Worm (Caenorhabditis elegans) whole organism, L4 larva: ENCODE data around the gene ZK637.4.
A peak's percentile ranks its signal among the peaks of the same experiment; 100 is the strongest.

ENCODE experiments used
- ZK546.5 ChIP-seq, 2 experiments: sonication (generic microtip); optimal IDR thresholded peaks; 2 replicates each; lab custom pipeline; 2017; ENCODE audit warnings: missing biosample characterization in 2 of 2, missing genetic modification characterization in 2 of 2
- aly-2 ChIP-seq: sonication (generic microtip); optimal IDR thresholded peaks from 2 replicates; lab custom pipeline; 2018; ENCODE audit warnings: missing biosample characterization, missing genetic modification characterization
- ama-1 ChIP-seq: fragments of 150-350 bp; optimal IDR thresholded peaks from 2 replicates; lab custom pipeline; 2014; ENCODE audit warnings: inconsistent platforms, mixed read lengths
- ceh-82 ChIP-seq: sonication (generic microtip); optimal IDR thresholded peaks from 2 replicates; lab custom pipeline; 2017; ENCODE audit warnings: missing biosample characterization, missing genetic modification characterization
- fos-1 ChIP-seq: fragments of 150-350 bp; optimal IDR thresholded peaks from 2 replicates; lab custom pipeline; 2014; ENCODE audit warnings: missing biosample characterization, missing genetic modification characterization
- lin-38 ChIP-seq: fragments of 200-800 bp; sonication (Bioruptor generic); IDR thresholded peaks from 2 replicates; pipeline ENCODE4 v1.3.6; 2022; ENCODE audit warnings: missing genetic modification reagents, missing genetic modification characterization, missing compliant biosample characterization
- lir-3 ChIP-seq: sonication (generic microtip); optimal IDR thresholded peaks from 2 replicates; lab custom pipeline; 2016; ENCODE audit warnings: mild to moderate bottlenecking, missing genetic modification characterization, missing compliant biosample characterization
- pha-4 ChIP-seq, 2 experiments: fragments of 150-350 bp in 1 of 2; fragments of 200-800 bp in 1 of 2; sonication (Bioruptor generic) in 1 of 2; IDR thresholded peaks in 1 of 2; optimal IDR thresholded peaks in 1 of 2; 2 replicates each; pipeline versions ENCODE4 v1.3.6 to Lab custom; 2014 to 2022; ENCODE audit warnings: missing genetic modification characterization in 2 of 2, missing genetic modification reagents in 2 of 2, missing biosample characterization in 1 of 2, missing compliant biosample characterization in 1 of 2
- snpc-1.2 ChIP-seq: fragments of 200-800 bp; sonication (Bioruptor generic); IDR thresholded peaks from 2 replicates; pipeline ENCODE4 v1.3.6; 2022; ENCODE audit warnings: missing genetic modification reagents, missing genetic modification characterization, missing compliant biosample characterization
- unc-62 ChIP-seq, 3 experiments: fragments of 150-350 bp in 1 of 3; sonication (generic microtip); optimal IDR thresholded peaks in 2 of 3; peaks in 1 of 3; 1 replicate in 1 of 3; 2 replicates in 2 of 3; lab custom pipeline; 2014 to 2017; ENCODE audit warnings: missing biosample characterization in 3 of 3, missing genetic modification characterization in 3 of 3, missing genetic modification reagents in 3 of 3, missing genotype in 1 of 3
- zag-1 ChIP-seq: fragments of 150-350 bp; optimal IDR thresholded peaks from 2 replicates; lab custom pipeline; 2014; ENCODE audit warnings: missing biosample characterization, missing genetic modification characterization

- TF ChIP-seq ama-1 (lab: Kevin White, UChicago), result no peak
- TF ChIP-seq unc-62 (GFP tag; optimal IDR thresholded peaks at IDR 0.05 in 1 of 2; lab: Kevin White, UChicago), result no peak
- no peak for TF ChIP-seq unc-62 (tag; optimal IDR thresholded peaks at IDR 0.05; lab: Kevin White, UChicago)
- no peak for TF ChIP-seq aly-2 (tag; lab: Kevin White, UChicago)
- no peak for TF ChIP-seq ceh-82 (tag; lab: Kevin White, UChicago)
- TF ChIP-seq lir-3 (tag; lab: Kevin White, UChicago), result no peak
- no peak for TF ChIP-seq ZK546.5 (tag; optimal IDR thresholded peaks at IDR 0.05; lab: Kevin White, UChicago)
- TF ChIP-seq zag-1 (tag; lab: Kevin White, UChicago), result no peak
- TF ChIP-seq lin-38, result no peak
- no peak for TF ChIP-seq snpc-1.2 (GFP tag; lab: Robert Waterston, UW)
- no peak for TF ChIP-seq fos-1 (tag; lab: Kevin White, UChicago)
- 0 out of 2 replicates have a peak, but pooled peaks have one; percentile 10 for TF ChIP-seq pha-4 (GFP tag; IDR thresholded peaks at IDR 0.05; lab: Robert Waterston, UW)
- TF ChIP-seq pha-4 (tag; optimal IDR thresholded peaks at IDR 0.05; lab: Kevin White, UChicago), result no peak
Measured at ce11 chrIII:8873045-8873457, 20.5 kb upstream of the ZK637.4 start.
